Fruit fly (Drosophila melanogaster) whole organism, prepupa: ENCODE results near the gene Mtpalpha.

Experiments
- Blimp-1 ChIP-seq: fragments of 200-800 bp; sonication (Bioruptor generic); optimal IDR thresholded peaks from 3 replicates; lab custom pipeline; 2017; ENCODE audit warnings: missing biosample characterization, missing genetic modification characterization, mild to moderate bottlenecking, moderate library complexity, missing genetic modification reagents
- CG10669 ChIP-seq: fragments of 200-800 bp; sonication (Bioruptor generic); optimal IDR thresholded peaks from 3 replicates; lab custom pipeline; 2018; ENCODE audit warnings: missing biosample characterization, mild to moderate bottlenecking, missing genetic modification characterization, moderate library complexity
- CG11762 ChIP-seq: fragments of 200-800 bp; sonication (Bioruptor generic); optimal IDR thresholded peaks from 3 replicates; lab custom pipeline; 2016; ENCODE audit warnings: missing biosample characterization, missing genetic modification characterization; ENCODE audit not compliant: insufficient read depth
- CG11902 ChIP-seq: fragments of 200-800 bp; sonication (Bioruptor generic); optimal IDR thresholded peaks from 3 replicates; lab custom pipeline; 2016; ENCODE audit warnings: missing biosample characterization, missing genetic modification characterization
- CG15336 ChIP-seq: fragments of 200-800 bp; sonication (Bioruptor generic); IDR thresholded peaks from 2 replicates; pipeline ENCODE4 v1.3.6; 2022; ENCODE audit warnings: missing biosample characterization, missing genetic modification characterization
- CG1621 ChIP-seq: fragments of 200-800 bp; sonication (Bioruptor generic); optimal IDR thresholded peaks from 3 replicates; lab custom pipeline; 2018; ENCODE audit warnings: missing biosample characterization, mild to moderate bottlenecking, missing genetic modification characterization
- CG16779 ChIP-seq: fragments of 200-800 bp; sonication (Bioruptor generic); optimal IDR thresholded peaks from 3 replicates; lab custom pipeline; 2017; ENCODE audit warnings: missing biosample characterization, mild to moderate bottlenecking, missing genetic modification characterization
- CG3032 ChIP-seq: fragments of 200-800 bp; optimal IDR thresholded peaks from 2 replicates; lab custom pipeline; 2019; ENCODE audit warnings: missing biosample characterization, mild to moderate bottlenecking, missing genetic modification characterization, moderate library complexity
- CG32006 ChIP-seq: fragments of 200-800 bp; sonication (Bioruptor generic); optimal IDR thresholded peaks from 3 replicates; lab custom pipeline; 2017; ENCODE audit warnings: missing biosample characterization, mild to moderate bottlenecking, missing genetic modification characterization
- CG3919 ChIP-seq: fragments of 200-800 bp; sonication (Bioruptor generic); optimal IDR thresholded peaks from 3 replicates; lab custom pipeline; 2016; ENCODE audit warnings: missing biosample characterization, missing genetic modification characterization
- CG4318 ChIP-seq: fragments of 200-800 bp; sonication (Bioruptor generic); optimal IDR thresholded peaks from 3 replicates; lab custom pipeline; 2017; ENCODE audit warnings: missing biosample characterization, mild to moderate bottlenecking, missing genetic modification characterization
- CG6163 ChIP-seq: fragments of 200-800 bp; sonication (Bioruptor generic); IDR thresholded peaks from 3 replicates; pipeline ENCODE4 v1.3.6; 2022; ENCODE audit warnings: missing biosample characterization, missing genetic modification characterization
- CG6276 ChIP-seq: fragments of 200-800 bp; sonication (Bioruptor generic); optimal IDR thresholded peaks from 2 replicates; lab custom pipeline; 2017; ENCODE audit warnings: missing biosample characterization, mild to moderate bottlenecking, missing genetic modification characterization
- CG6792 ChIP-seq: fragments of 200-800 bp; sonication (Bioruptor generic); optimal IDR thresholded peaks from 3 replicates; lab custom pipeline; 2016; ENCODE audit warnings: missing biosample characterization, missing genetic modification characterization
- CG6808 ChIP-seq: fragments of 200-800 bp; sonication (Bioruptor generic); optimal IDR thresholded peaks from 3 replicates; lab custom pipeline; 2017; ENCODE audit warnings: missing biosample characterization, missing genetic modification characterization, mild to moderate bottlenecking, moderate library complexity, missing genetic modification reagents
- CG7368 ChIP-seq: fragments of 200-800 bp; sonication (Bioruptor generic); optimal IDR thresholded peaks from 3 replicates; lab custom pipeline; 2016; ENCODE audit warnings: missing biosample characterization, missing genetic modification characterization
- CG8119 ChIP-seq: fragments of 200-800 bp; sonication (Bioruptor generic); IDR thresholded peaks from 3 replicates; pipeline ENCODE4 v1.3.6; 2022; ENCODE audit warnings: missing biosample characterization, missing genetic modification characterization
- CG8319 ChIP-seq: fragments of 200-800 bp; sonication (Bioruptor generic); optimal IDR thresholded peaks from 3 replicates; lab custom pipeline; 2016; ENCODE audit warnings: missing biosample characterization, missing genetic modification characterization
- CG8632 ChIP-seq: fragments of 200-800 bp; sonication (Bioruptor generic); optimal IDR thresholded peaks from 3 replicates; lab custom pipeline; 2016; ENCODE audit warnings: missing biosample characterization, missing genetic modification characterization
- CG9139 ChIP-seq: fragments of 200-800 bp; sonication (Bioruptor generic); optimal IDR thresholded peaks from 3 replicates; lab custom pipeline; 2017; ENCODE audit warnings: missing biosample characterization, mild to moderate bottlenecking, missing genetic modification characterization
- Eip75B ChIP-seq: fragments of 200-800 bp; sonication (Bioruptor generic); optimal IDR thresholded peaks from 3 replicates; lab custom pipeline; 2016; ENCODE audit warnings: missing biosample characterization, missing genetic modification characterization
- Eip78C ChIP-seq: fragments of 200-800 bp; sonication (Bioruptor generic); peaks from one replicate; lab custom pipeline; 2016; ENCODE audit warnings: missing biosample characterization, missing genetic modification characterization
- Eip93F ChIP-seq: fragments of 200-800 bp; sonication (Bioruptor generic); optimal IDR thresholded peaks from 2 replicates; lab custom pipeline; 2016; ENCODE audit warnings: missing biosample characterization, mild to moderate bottlenecking, missing genetic modification characterization
- Ets21C ChIP-seq: fragments of 200-800 bp; sonication (Bioruptor generic); optimal IDR thresholded peaks from 3 replicates; lab custom pipeline; 2016; ENCODE audit warnings: missing biosample characterization, missing genetic modification characterization
- Gug ChIP-seq: fragments of 200-800 bp; sonication (Bioruptor generic); IDR thresholded peaks from 2 replicates; pipeline ENCODE4 v1.3.6; 2022; ENCODE audit warnings: missing biosample characterization, missing genetic modification characterization
- Hr38 ChIP-seq: sonication (Bioruptor generic); optimal IDR thresholded peaks from 2 replicates; lab custom pipeline; 2016; ENCODE audit warnings: missing biosample characterization, missing genetic modification characterization
- Hr39 ChIP-seq: fragments of 200-800 bp; sonication (Bioruptor generic); optimal IDR thresholded peaks from 2 replicates; lab custom pipeline; 2016; ENCODE audit warnings: missing biosample characterization, missing genetic modification characterization
- Hr4 ChIP-seq: fragments of 200-800 bp; sonication (Bioruptor generic); optimal IDR thresholded peaks from 3 replicates; lab custom pipeline; 2016; ENCODE audit warnings: missing biosample characterization, missing genetic modification characterization
- Lpt ChIP-seq: fragments of 200-800 bp; sonication (Bioruptor generic); optimal IDR thresholded peaks from 3 replicates; lab custom pipeline; 2016; ENCODE audit warnings: missing biosample characterization, missing genetic modification characterization
- Met ChIP-seq: fragments of 200-800 bp; sonication (Bioruptor generic); optimal IDR thresholded peaks from 3 replicates; lab custom pipeline; 2016; ENCODE audit warnings: missing biosample characterization, missing genetic modification characterization
- OdsH ChIP-seq: fragments of 200-800 bp; sonication (Bioruptor generic); optimal IDR thresholded peaks from 3 replicates; lab custom pipeline; 2016; ENCODE audit warnings: missing biosample characterization, missing genetic modification characterization
- Sox14 ChIP-seq: fragments of 200-800 bp; sonication (Bioruptor generic); optimal IDR thresholded peaks from 3 replicates; lab custom pipeline; 2016; ENCODE audit warnings: missing biosample characterization, missing genetic modification characterization
- Sox15 ChIP-seq: fragments of 200-800 bp; sonication (Bioruptor generic); optimal IDR thresholded peaks from 3 replicates; lab custom pipeline; 2016; ENCODE audit warnings: missing biosample characterization, missing genetic modification characterization
- achi ChIP-seq: fragments of 200-800 bp; sonication (Bioruptor generic); optimal IDR thresholded peaks from 3 replicates; lab custom pipeline; 2016; ENCODE audit warnings: missing biosample characterization, missing genetic modification characterization
- acj6 ChIP-seq: fragments of 200-800 bp; sonication (Bioruptor generic); optimal IDR thresholded peaks from 3 replicates; lab custom pipeline; 2016; ENCODE audit warnings: missing biosample characterization, missing genetic modification characterization
- dac ChIP-seq: fragments of 200-800 bp; sonication (Bioruptor generic); optimal IDR thresholded peaks from 2 replicates; lab custom pipeline; 2017; ENCODE audit warnings: missing biosample characterization, mild to moderate bottlenecking, missing genetic modification characterization
- dsx ChIP-seq: fragments of 200-800 bp; optimal IDR thresholded peaks from 3 replicates; lab custom pipeline; 2019; ENCODE audit warnings: missing biosample characterization, mild to moderate bottlenecking, missing genetic modification characterization, moderate library complexity; ENCODE audit not compliant: poor library complexity, severe bottlenecking
- eg ChIP-seq: fragments of 200-800 bp; sonication (Bioruptor generic); IDR thresholded peaks from 3 replicates; pipeline ENCODE4 v1.3.6; 2022; ENCODE audit warnings: missing biosample characterization, missing genetic modification characterization
- fd59A ChIP-seq: fragments of 200-800 bp; sonication (Bioruptor generic); optimal IDR thresholded peaks from 2 replicates; lab custom pipeline; 2017; ENCODE audit warnings: missing biosample characterization, mild to moderate bottlenecking, missing genetic modification characterization, missing genetic modification reagents
- fd85E ChIP-seq: fragments of 200-800 bp; sonication (Bioruptor generic); optimal IDR thresholded peaks from 3 replicates; lab custom pipeline; 2016; ENCODE audit warnings: missing biosample characterization, missing genetic modification characterization
- lz ChIP-seq: fragments of 200-800 bp; sonication (Bioruptor generic); optimal IDR thresholded peaks from 3 replicates; lab custom pipeline; 2016; ENCODE audit warnings: missing biosample characterization, missing genetic modification characterization
- net ChIP-seq: fragments of 200-800 bp; sonication (Bioruptor generic); optimal IDR thresholded peaks from 3 replicates; lab custom pipeline; 2016; ENCODE audit warnings: missing biosample characterization, missing genetic modification characterization
- pdm3 ChIP-seq: fragments of 200-800 bp; sonication (Bioruptor generic); optimal IDR thresholded peaks from 3 replicates; lab custom pipeline; 2016; ENCODE audit warnings: missing biosample characterization, missing genetic modification characterization
- salr ChIP-seq, 2 experiments: fragments of 200-800 bp; sonication (Bioruptor generic); optimal IDR thresholded peaks; 3 replicates each; lab custom pipeline; 2016 to 2018; ENCODE audit warnings: missing biosample characterization in 2 of 2, missing genetic modification characterization in 2 of 2, mild to moderate bottlenecking in 1 of 2
- ss ChIP-seq, 2 experiments: fragments of 200-800 bp; sonication (Bioruptor generic); optimal IDR thresholded peaks; 2 replicates in 1 of 2; 3 replicates in 1 of 2; lab custom pipeline; 2017 to 2018; ENCODE audit warnings: mild to moderate bottlenecking in 2 of 2, missing biosample characterization in 2 of 2, missing genetic modification characterization in 2 of 2, moderate library complexity in 1 of 2
- svp ChIP-seq: fragments of 200-800 bp; sonication (Bioruptor generic); peaks from one replicate; lab custom pipeline; 2016; ENCODE audit warnings: missing biosample characterization, missing genetic modification characterization

Mtpalpha gene

DNA sequence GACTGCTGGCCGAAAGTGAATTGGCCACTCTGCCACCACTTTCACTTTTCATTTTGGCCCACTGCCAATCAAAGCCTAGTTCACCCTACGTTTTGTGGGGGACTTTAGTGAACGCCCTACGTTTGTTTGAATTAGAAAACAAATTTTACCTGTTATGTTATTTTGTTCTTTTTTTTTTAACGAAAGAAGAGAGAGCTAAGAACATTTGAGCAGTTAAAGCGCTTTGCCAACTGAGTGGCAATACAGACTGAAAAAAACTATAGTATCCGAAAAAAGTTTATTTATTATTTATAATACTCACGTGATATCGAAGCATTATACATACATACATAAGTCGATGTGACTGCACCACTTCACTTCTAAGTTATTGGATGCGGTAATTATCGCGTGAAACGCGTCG lies 41.3 kb upstream of the Mtpalpha start:
- TF ChIP-seq CG6792 (GFP tag; lab: Kevin White, UChicago): no peak
- TF ChIP-seq Hr38 (GFP tag; lab: Kevin White, UChicago): no peak
- peak; percentile 85 for TF ChIP-seq Hr4 (GFP tag; lab: Kevin White, UChicago)
- no peak for TF ChIP-seq fd59A (GFP tag; lab: Kevin White, UChicago)
- TF ChIP-seq Lpt (GFP tag; lab: Kevin White, UChicago): peak; percentile 25
- TF ChIP-seq lz (GFP tag; lab: Kevin White, UChicago): no peak
- no peak for TF ChIP-seq CG3919 (GFP tag; lab: Kevin White, UChicago)
- TF ChIP-seq salr (GFP tag; optimal IDR thresholded peaks at IDR 0.05; lab: Kevin White, UChicago): peak in 1 of 2 experiments; percentile 12
- TF ChIP-seq pdm3 (GFP tag; lab: Kevin White, UChicago): peak; percentile 23
- no peak for TF ChIP-seq CG11762 (GFP tag; lab: Kevin White, UChicago)
- TF ChIP-seq CG16779 (tag; lab: Kevin White, UChicago): no peak
- TF ChIP-seq svp (GFP tag; lab: Kevin White, UChicago): peak; percentile 23
- TF ChIP-seq CG8632 (GFP tag; lab: Kevin White, UChicago): no peak
- peak; percentile 16; the same call in 1 of the 3 replicates for TF ChIP-seq CG6163
- TF ChIP-seq Eip75B (GFP tag; lab: Kevin White, UChicago): no peak
- no peak for TF ChIP-seq achi (GFP tag; lab: Kevin White, UChicago)
- TF ChIP-seq CG32006 (GFP tag; lab: Kevin White, UChicago): peak; percentile 83
- peak; percentile 55; the same call in 2 of the 3 replicates for TF ChIP-seq eg (GFP tag; lab: Robert Waterston, UW)
- TF ChIP-seq CG10669 (GFP tag; lab: Kevin White, UChicago): no peak
- TF ChIP-seq Ets21C (GFP tag; lab: Kevin White, UChicago): no peak
- peak; percentile 22 for TF ChIP-seq CG6276 (GFP tag; lab: Kevin White, UChicago)
- peak; percentile 37 for TF ChIP-seq dac
- TF ChIP-seq CG4318 (GFP tag; lab: Kevin White, UChicago): peak; percentile 58
- TF ChIP-seq CG3032 (tag; lab: Kevin White, UChicago): no peak
- no peak for TF ChIP-seq CG9139 (GFP tag; lab: Kevin White, UChicago)
- TF ChIP-seq CG11902 (GFP tag; lab: Kevin White, UChicago): no peak
- no peak for TF ChIP-seq CG1621
- peak; percentile 69 for TF ChIP-seq CG8119
- TF ChIP-seq Eip78C: peak; percentile 68
- peak; percentile 54; the same call in 1 of the 2 replicates for TF ChIP-seq CG15336 (GFP tag; lab: Robert Waterston, UW)
- TF ChIP-seq ss (GFP tag; optimal IDR thresholded peaks at IDR 0.05; lab: Kevin White, UChicago): no peak
- peak; percentile 23 for TF ChIP-seq net (GFP tag; lab: Kevin White, UChicago)
- TF ChIP-seq fd85E (GFP tag; lab: Kevin White, UChicago): no peak
- peak; percentile 28 for TF ChIP-seq OdsH (GFP tag; lab: Kevin White, UChicago)
- TF ChIP-seq Met (GFP tag; lab: Kevin White, UChicago): no peak
- TF ChIP-seq Blimp-1 (GFP tag; lab: Kevin White, UChicago): no peak
- no peak for TF ChIP-seq dsx (GFP tag; lab: Kevin White, UChicago)
- TF ChIP-seq, all 60 proteins: peak for 16

DNA sequence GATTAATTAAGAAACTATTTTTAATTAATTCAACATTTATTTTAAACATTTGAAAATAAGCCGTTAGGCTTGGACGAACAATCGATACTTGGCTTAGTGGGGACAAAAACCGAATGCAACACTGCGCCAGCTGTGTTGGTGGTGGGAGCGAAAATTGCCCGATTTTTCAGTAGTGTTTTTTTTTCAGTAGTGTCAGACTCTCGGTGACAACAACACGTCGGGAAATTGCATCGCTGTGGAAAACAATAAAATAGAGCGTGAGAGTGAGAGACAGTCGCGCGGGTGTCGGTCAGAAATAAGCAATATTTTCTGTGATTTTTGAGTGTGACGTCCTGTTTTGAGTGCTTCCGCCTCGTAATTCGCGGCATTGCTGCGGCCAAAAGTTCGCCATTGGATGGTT lies 40.1 kb upstream of the Mtpalpha start:
- TF ChIP-seq CG16779 (tag; lab: Kevin White, UChicago): peak; percentile 49
- TF ChIP-seq pdm3 (GFP tag; lab: Kevin White, UChicago): peak; percentile 29
- TF ChIP-seq CG15336 (GFP tag; lab: Robert Waterston, UW): peak; percentile 45; the same call in 1 of the 2 replicates
- TF ChIP-seq OdsH (GFP tag; lab: Kevin White, UChicago): peak; percentile 18
- no peak for TF ChIP-seq CG10669 (GFP tag; lab: Kevin White, UChicago)
- peak in 1 of 2 experiments; percentile 16 for TF ChIP-seq salr (GFP tag; optimal IDR thresholded peaks at IDR 0.05; lab: Kevin White, UChicago)
- TF ChIP-seq Gug: no peak
- TF ChIP-seq fd59A (GFP tag; lab: Kevin White, UChicago): no peak
- peak; percentile 27 for TF ChIP-seq Eip75B (GFP tag; lab: Kevin White, UChicago)
- peak; percentile 67 for TF ChIP-seq achi (GFP tag; lab: Kevin White, UChicago)
- TF ChIP-seq CG3919 (GFP tag; lab: Kevin White, UChicago): peak; percentile 34
- peak; percentile 71 for TF ChIP-seq eg (GFP tag; lab: Robert Waterston, UW)
- no peak for TF ChIP-seq CG7368
- TF ChIP-seq Sox15: no peak
- TF ChIP-seq CG6808 (GFP tag; lab: Kevin White, UChicago): no peak
- TF ChIP-seq Blimp-1 (GFP tag; lab: Kevin White, UChicago): no peak
- TF ChIP-seq Eip78C: peak; percentile 36
- no peak for TF ChIP-seq CG8632 (GFP tag; lab: Kevin White, UChicago)
- TF ChIP-seq Ets21C (GFP tag; lab: Kevin White, UChicago): no peak
- TF ChIP-seq Hr39 (GFP tag; lab: Kevin White, UChicago): peak; percentile 36
- no peak for TF ChIP-seq Hr4 (GFP tag; lab: Kevin White, UChicago)
- no peak for TF ChIP-seq Eip93F
- TF ChIP-seq CG4318 (GFP tag; lab: Kevin White, UChicago): no peak
- TF ChIP-seq acj6 (GFP tag; lab: Kevin White, UChicago): peak; percentile 1
- TF ChIP-seq Sox14 (GFP tag; lab: Kevin White, UChicago): peak; percentile 22
- peak; percentile 1 for TF ChIP-seq Met (GFP tag; lab: Kevin White, UChicago)
- TF ChIP-seq CG8319 (GFP tag; lab: Kevin White, UChicago): no peak
- no peak for TF ChIP-seq fd85E (GFP tag; lab: Kevin White, UChicago)
- no peak for TF ChIP-seq dsx (GFP tag; lab: Kevin White, UChicago)
- no peak for TF ChIP-seq Lpt (GFP tag; lab: Kevin White, UChicago)
